Worm (Caenorhabditis elegans): ENCODE data around the gene F19C6.5.

DNA sequence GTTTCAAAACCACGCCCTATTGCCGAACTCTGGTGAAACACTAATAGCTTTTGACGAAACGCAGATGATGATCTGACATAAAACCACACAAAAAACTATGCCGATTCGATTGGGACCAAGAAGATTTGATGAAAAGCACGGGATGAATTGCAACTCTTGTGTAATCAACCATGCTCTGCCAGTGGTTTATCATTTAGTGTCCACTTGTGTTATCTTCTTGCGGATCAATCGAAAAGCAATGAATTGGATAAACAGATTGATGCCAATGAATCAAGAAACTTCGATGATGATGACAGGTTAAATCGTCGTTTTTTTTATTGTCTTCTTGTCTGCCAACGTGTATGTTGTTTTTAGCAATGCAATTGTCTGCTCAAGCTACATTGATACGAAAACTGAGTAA is 37.3 kb upstream of the F19C6.5 start, which contains the start of gene F42G10.1:
- no peak for TF ChIP-seq sox-4 (tag; optimal IDR thresholded peaks at IDR 0.05)
- no peak for TF ChIP-seq fax-1 (tag; optimal IDR thresholded peaks at IDR 0.05)
- no peak for TF ChIP-seq gmeb-2 (tag; optimal IDR thresholded peaks at IDR 0.05)
